Worm (Caenorhabditis elegans) whole organism, midembryonic: Measurements from ENCODE around the gene twk-13.

ENCODE experiments used
- T22C8.4 ChIP-seq: fragments of 200-800 bp; sonication (Bioruptor generic); IDR thresholded peaks from 2 replicates; pipeline ENCODE4 v1.3.6; 2022; ENCODE audit warnings: missing genetic modification characterization, missing compliant biosample characterization
- cog-1 ChIP-seq: sonication (generic microtip); optimal IDR thresholded peaks from 2 replicates; lab custom pipeline; 2016; ENCODE audit warnings: missing genetic modification characterization, missing compliant biosample characterization
- flt-1 ChIP-seq: fragments of 200-800 bp; sonication (Bioruptor generic); IDR thresholded peaks from 2 replicates; pipeline ENCODE4 v1.3.6; 2022; ENCODE audit warnings: missing genetic modification characterization, missing compliant biosample characterization
- klf-2 ChIP-seq: fragments of 200-800 bp; sonication (Bioruptor generic); conservative IDR thresholded peaks from 2 replicates; pipeline ENCODE4 v1.3.6; 2022; ENCODE audit warnings: missing genetic modification reagents, missing genetic modification characterization, missing compliant biosample characterization
- med-1 ChIP-seq: sonication (generic microtip); optimal IDR thresholded peaks from 2 replicates; lab custom pipeline; 2017; ENCODE audit warnings: missing genetic modification characterization, mild to moderate bottlenecking, missing compliant biosample characterization, antibody characterized with exemption, missing genetic modification reagents; ENCODE audit not compliant: insufficient read depth
- ref-1 ChIP-seq: fragments of 200-800 bp; sonication (Bioruptor generic); conservative IDR thresholded peaks from 2 replicates; pipeline ENCODE4 v1.3.6; 2022; ENCODE audit warnings: missing genetic modification reagents, missing genetic modification characterization, missing compliant biosample characterization
- tab-1 ChIP-seq: fragments of 200-800 bp; sonication (Bioruptor generic); IDR thresholded peaks from 2 replicates; pipeline ENCODE4 v1.3.6; 2022; ENCODE audit warnings: missing genetic modification characterization, missing compliant biosample characterization
- ztf-23 ChIP-seq: fragments of 200-800 bp; sonication (Bioruptor generic); IDR thresholded peaks from 2 replicates; pipeline ENCODE4 v1.3.6; 2022; ENCODE audit warnings: missing genetic modification reagents, missing genetic modification characterization, missing compliant biosample characterization
- ztf-29 ChIP-seq: fragments of 200-800 bp; sonication (Bioruptor generic); IDR thresholded peaks from 2 replicates; pipeline ENCODE4 v1.3.6; 2022; ENCODE audit warnings: missing genetic modification reagents, missing genetic modification characterization, missing compliant biosample characterization

twk-13 gene

DNA sequence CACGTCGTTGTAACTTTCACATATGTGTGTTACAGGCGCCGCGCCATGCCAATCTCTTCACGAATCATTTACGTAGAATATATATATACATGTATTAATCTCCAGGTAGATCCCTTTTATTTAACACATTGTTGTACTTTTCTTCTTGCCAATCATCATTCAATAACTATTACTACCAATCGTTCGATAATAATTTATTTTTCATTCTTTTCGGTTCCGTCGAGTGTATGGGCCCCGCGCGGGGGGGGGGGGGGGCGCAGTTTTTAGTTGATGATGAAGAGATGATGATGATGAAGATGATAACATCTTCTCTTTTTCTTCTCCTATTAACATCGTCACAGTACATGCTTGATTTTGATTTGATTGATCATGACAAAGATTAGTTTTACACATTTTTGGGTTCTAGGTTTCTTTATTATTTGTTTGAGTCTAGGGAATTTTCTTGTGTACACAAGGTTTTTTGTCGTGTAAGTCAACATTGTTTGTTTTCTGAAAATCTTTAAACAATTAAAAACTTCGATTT, 38.5 kb downstream of the twk-13 start:
- no peak for TF ChIP-seq tab-1 (GFP tag; lab: Robert Waterston, UW)
- TF ChIP-seq med-1 (GFP tag; lab: Kevin White, UChicago) = no peak
- no peak for TF ChIP-seq ref-1
- no peak for TF ChIP-seq klf-2 (GFP tag; lab: Robert Waterston, UW)

DNA sequence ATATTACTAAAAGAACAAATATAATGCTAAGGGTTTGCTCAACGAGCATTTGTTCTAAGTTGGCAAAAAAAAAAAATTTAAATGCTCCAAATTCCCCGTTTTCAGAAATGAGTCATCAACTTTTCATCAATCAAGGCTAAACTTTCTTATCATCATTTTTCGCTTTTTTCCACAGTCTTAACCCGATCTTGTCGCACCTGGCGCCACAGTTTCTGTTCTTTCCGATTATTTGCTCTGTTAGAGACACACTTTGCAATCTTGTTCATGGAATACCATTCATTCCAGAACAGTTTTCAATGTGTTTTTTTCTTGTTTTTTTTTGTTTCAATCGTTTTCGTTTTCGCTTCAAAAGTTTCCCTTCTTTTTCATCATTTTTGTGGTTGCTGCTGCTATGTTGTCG, 39.6 kb downstream of the twk-13 start:
- TF ChIP-seq T22C8.4 (no peak), ztf-29 (GFP tag; lab: Robert Waterston, UW) (no peak), klf-2 (GFP tag; lab: Robert Waterston, UW) (no peak), ref-1 (no peak), tab-1 (GFP tag; lab: Robert Waterston, UW) (no peak), flt-1 (GFP tag; lab: Robert Waterston, UW) (no peak), med-1 (GFP tag; lab: Kevin White, UChicago) (no peak), ztf-23 (GFP tag; lab: Robert Waterston, UW) (no peak), cog-1 (tag; lab: Kevin White, UChicago) (no peak)

ce11 chrV:12296794-12297193, 41.0 kb downstream of the twk-13 start:
- no peak for TF ChIP-seq tab-1 (GFP tag; lab: Robert Waterston, UW)

- no peak for TF ChIP-seq ztf-29 (GFP tag; lab: Robert Waterston, UW)
- TF ChIP-seq klf-2 (GFP tag; lab: Robert Waterston, UW) = no peak
- TF ChIP-seq T22C8.4 = no peak
Observed at ce11 chrV:12296122-12296521, 41.7 kb downstream of the twk-13 start.

ce11 chrV:12295520-12295919, 42.3 kb downstream of the twk-13 start:
- TF ChIP-seq ztf-29 (GFP tag; lab: Robert Waterston, UW) (no peak), klf-2 (GFP tag; lab: Robert Waterston, UW) (no peak), ref-1 (no peak), ztf-23 (GFP tag; lab: Robert Waterston, UW) (no peak), cog-1 (tag; lab: Kevin White, UChicago) (no peak), med-1 (GFP tag; lab: Kevin White, UChicago) (no peak), tab-1 (GFP tag; lab: Robert Waterston, UW) (no peak), flt-1 (GFP tag; lab: Robert Waterston, UW) (no peak)

- TF ChIP-seq med-1 (GFP tag; lab: Kevin White, UChicago) = no peak
- TF ChIP-seq flt-1 (GFP tag; lab: Robert Waterston, UW) = no peak
- TF ChIP-seq ztf-23 (GFP tag; lab: Robert Waterston, UW) = no peak
- no peak for TF ChIP-seq cog-1 (tag; lab: Kevin White, UChicago)
- no peak for TF ChIP-seq klf-2 (GFP tag; lab: Robert Waterston, UW)
Observed at ce11 chrV:12295015-12295414, 42.8 kb downstream of the twk-13 start.

DNA sequence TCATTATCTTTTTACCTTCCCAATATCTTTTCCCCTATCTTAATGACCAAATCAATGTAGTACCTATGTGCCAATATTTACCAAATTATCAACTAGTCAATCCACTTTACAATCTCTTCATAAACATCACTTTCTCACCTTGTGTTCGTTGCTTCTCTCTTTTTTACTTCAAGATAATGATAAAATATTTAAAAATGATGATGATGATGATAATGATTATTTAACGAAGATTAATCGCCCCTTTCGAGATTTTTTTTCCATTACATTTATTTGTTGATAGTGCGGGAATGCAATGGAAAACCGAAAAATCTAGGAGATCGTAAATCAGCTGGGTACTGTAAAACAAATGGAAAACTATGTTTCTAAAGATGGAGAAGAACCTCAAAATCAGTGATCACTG, 43.7 kb downstream of the twk-13 start:
- no peak for TF ChIP-seq ztf-23 (GFP tag; lab: Robert Waterston, UW)

ce11 chrV:12291587-12291986, 46.2 kb downstream of the twk-13 start, which contains the start of the genes srpa-68 and srh-16:
Gene srpa-68, minus strand, starts transcription at chrV:12291658.
Gene srh-16, plus strand, starts transcription at chrV:12291861.
- 0 out of 2 replicates have a peak, but pooled peaks have one; percentile 48 for TF ChIP-seq klf-2 (GFP tag; lab: Robert Waterston, UW)
- TF ChIP-seq ztf-23 (GFP tag; lab: Robert Waterston, UW) = peak; percentile 83
- peak; percentile 49 for TF ChIP-seq med-1 (GFP tag; lab: Kevin White, UChicago)
- TF ChIP-seq T22C8.4 = no peak
- TF ChIP-seq cog-1 (tag; lab: Kevin White, UChicago) = peak; percentile 79
- TF ChIP-seq ztf-29 (GFP tag; lab: Robert Waterston, UW) = 0 out of 2 replicates have a peak, but pooled peaks have one; percentile 19
- TF ChIP-seq tab-1 (GFP tag; lab: Robert Waterston, UW) = peak; percentile 67; the same call in 1 of the 2 replicates
- TF ChIP-seq ref-1 = no peak
- TF ChIP-seq flt-1 (GFP tag; lab: Robert Waterston, UW) = peak; percentile 87

- TF ChIP-seq ztf-23 (GFP tag; lab: Robert Waterston, UW) (no peak), ztf-29 (GFP tag; lab: Robert Waterston, UW) (no peak), tab-1 (GFP tag; lab: Robert Waterston, UW) (no peak), ref-1 (no peak), flt-1 (GFP tag; lab: Robert Waterston, UW) (no peak), med-1 (GFP tag; lab: Kevin White, UChicago) (no peak), cog-1 (tag; lab: Kevin White, UChicago) (no peak), T22C8.4 (no peak), klf-2 (GFP tag; lab: Robert Waterston, UW) (no peak)
Observed at ce11 chrV:12288577-12288976, 49.2 kb downstream of the twk-13 start, which contains the start of gene rskd-1. Gene rskd-1, minus strand, starts transcription at chrV:12288615.

- no peak for TF ChIP-seq ztf-29 (GFP tag; lab: Robert Waterston, UW)
- no peak for TF ChIP-seq ref-1
- TF ChIP-seq ztf-23 (GFP tag; lab: Robert Waterston, UW) = no peak
- no peak for TF ChIP-seq tab-1 (GFP tag; lab: Robert Waterston, UW)
- no peak for TF ChIP-seq cog-1 (tag; lab: Kevin White, UChicago)
- TF ChIP-seq med-1 (GFP tag; lab: Kevin White, UChicago) = no peak
- no peak for TF ChIP-seq T22C8.4
- TF ChIP-seq flt-1 (GFP tag; lab: Robert Waterston, UW) = no peak
Observed at ce11 chrV:12287667-12288066, 50.1 kb downstream of the twk-13 start.
